Worm (Caenorhabditis elegans) whole organism, young adult: ENCODE measurements around the gene W03C9.6.

ENCODE experiments used
- B0019.2 ChIP-seq: fragments of 200-800 bp; sonication (Bioruptor generic); conservative IDR thresholded peaks from 2 replicates; pipeline ENCODE4 v1.3.6; 2022; ENCODE audit warnings: missing genetic modification reagents, missing genetic modification characterization, missing compliant biosample characterization
- B0336.3 ChIP-seq: fragments of 200-800 bp; sonication (Bioruptor generic); IDR thresholded peaks from 2 replicates; pipeline ENCODE4 v1.3.6; 2022; ENCODE audit warnings: missing genetic modification characterization, missing compliant biosample characterization
- C06A6.2 ChIP-seq: fragments of 200-800 bp; sonication (Bioruptor generic); conservative IDR thresholded peaks from 2 replicates; pipeline ENCODE4 v1.3.6; 2022; ENCODE audit warnings: missing genetic modification characterization, missing compliant biosample characterization
- D2030.7 ChIP-seq: fragments of 200-800 bp; sonication (Bioruptor generic); IDR thresholded peaks from 2 replicates; pipeline ENCODE4 v1.3.6; 2022; ENCODE audit warnings: missing genetic modification reagents, missing genetic modification characterization, missing compliant biosample characterization
- F22D6.2 ChIP-seq: sonication (generic microtip); optimal IDR thresholded peaks from 2 replicates; lab custom pipeline; 2016; ENCODE audit warnings: mild to moderate bottlenecking, missing genetic modification characterization, missing compliant biosample characterization
- F33H1.4 ChIP-seq: fragments of 200-800 bp; sonication (Bioruptor generic); IDR thresholded peaks from 2 replicates; pipeline ENCODE4 v1.3.6; 2022; ENCODE audit warnings: missing genetic modification reagents, missing genetic modification characterization, missing compliant biosample characterization
- F55B11.4 ChIP-seq: sonication (generic microtip); optimal IDR thresholded peaks from 2 replicates; lab custom pipeline; 2016; ENCODE audit warnings: missing compliant biosample characterization, missing genetic modification characterization, borderline replicate concordance; ENCODE audit not compliant: insufficient read depth
- K12H6.12 ChIP-seq: fragments of 200-800 bp; sonication (Bioruptor generic); optimal IDR thresholded peaks from 2 replicates; lab custom pipeline; 2018; ENCODE audit warnings: mild to moderate bottlenecking, missing genetic modification characterization, missing compliant biosample characterization
- T26A5.8 ChIP-seq: sonication (generic microtip); optimal IDR thresholded peaks from 2 replicates; lab custom pipeline; 2016; ENCODE audit warnings: missing genetic modification characterization, missing compliant biosample characterization
- Y53F4B.3 ChIP-seq: fragments of 200-800 bp; sonication (Bioruptor generic); IDR thresholded peaks from 2 replicates; pipeline ENCODE4 v1.3.6; 2022; ENCODE audit warnings: missing genetic modification reagents, missing genetic modification characterization, missing compliant biosample characterization
- Y53G8AR.9 ChIP-seq: fragments of 200-800 bp; sonication (Bioruptor generic); conservative IDR thresholded peaks from 2 replicates; pipeline ENCODE4 v1.3.6; 2022; ENCODE audit warnings: missing genetic modification reagents, missing genetic modification characterization, missing compliant biosample characterization
- Y95B8A.8 ChIP-seq: fragments of 200-800 bp; sonication (Bioruptor generic); IDR thresholded peaks from 2 replicates; pipeline ENCODE4 v1.3.6; 2022; ENCODE audit warnings: missing genetic modification reagents, missing genetic modification characterization, missing compliant biosample characterization
- attf-5 ChIP-seq: fragments of 200-800 bp; sonication (Bioruptor generic); optimal IDR thresholded peaks from 2 replicates; lab custom pipeline; 2018; ENCODE audit warnings: mild to moderate bottlenecking, missing genetic modification characterization, missing compliant biosample characterization
- cebp-1 ChIP-seq, 2 experiments: fragments of 200-800 bp in 1 of 2; sonication (Bioruptor generic) in 1 of 2; sonication (generic microtip) in 1 of 2; IDR thresholded peaks in 1 of 2; optimal IDR thresholded peaks in 1 of 2; 2 replicates each; pipeline versions ENCODE4 v1.3.6 to Lab custom; 2017 to 2022; ENCODE audit warnings: missing compliant biosample characterization in 2 of 2, missing genetic modification characterization in 2 of 2, mild to moderate bottlenecking in 1 of 2, missing genetic modification reagents in 1 of 2, moderate library complexity in 1 of 2
- cebp-2 ChIP-seq: fragments of 200-800 bp; sonication (Bioruptor generic); IDR thresholded peaks from 2 replicates; pipeline ENCODE4 v1.3.6; 2022; ENCODE audit warnings: missing genetic modification characterization, missing compliant biosample characterization
- ceh-27 ChIP-seq: fragments of 200-800 bp; sonication (Bioruptor generic); optimal IDR thresholded peaks from 2 replicates; lab custom pipeline; 2018; ENCODE audit warnings: mild to moderate bottlenecking, missing genetic modification characterization, moderate library complexity, missing compliant biosample characterization
- ceh-79 ChIP-seq: sonication (generic microtip); optimal IDR thresholded peaks from 2 replicates; lab custom pipeline; 2017; ENCODE audit warnings: mild to moderate bottlenecking, missing genetic modification characterization, missing compliant biosample characterization
- ceh-91 ChIP-seq: fragments of 200-800 bp; sonication (Bioruptor generic); IDR thresholded peaks from 2 replicates; pipeline ENCODE4 v1.3.6; 2022; ENCODE audit warnings: missing genetic modification reagents, missing genetic modification characterization, missing compliant biosample characterization
- die-1 ChIP-seq: sonication (generic microtip); optimal IDR thresholded peaks from 2 replicates; lab custom pipeline; 2016; ENCODE audit warnings: missing genotype, mild to moderate bottlenecking, missing genetic modification characterization, missing compliant biosample characterization
- dox-1 ChIP-seq: fragments of 200-800 bp; sonication (Bioruptor generic); IDR thresholded peaks from 2 replicates; pipeline ENCODE4 v1.3.6; 2022; ENCODE audit warnings: missing genetic modification reagents, missing genetic modification characterization, missing compliant biosample characterization
- dpff-1 ChIP-seq: sonication (generic microtip); optimal IDR thresholded peaks from 2 replicates; lab custom pipeline; 2017; ENCODE audit warnings: mild to moderate bottlenecking, missing genetic modification characterization, missing compliant biosample characterization
- efl-1 ChIP-seq: fragments of 150-350 bp; optimal IDR thresholded peaks from 2 replicates; lab custom pipeline; 2014; ENCODE audit warnings: missing biosample characterization, missing genetic modification reagents, missing genetic modification characterization
- egl-18 ChIP-seq: fragments of 200-800 bp; sonication (Bioruptor generic); IDR thresholded peaks from 2 replicates; pipeline ENCODE4 v1.3.6; 2022; ENCODE audit warnings: missing genetic modification reagents, missing genetic modification characterization, missing compliant biosample characterization
- gei-17 ChIP-seq: fragments of 200-800 bp; sonication (Bioruptor generic); optimal IDR thresholded peaks from 2 replicates; lab custom pipeline; 2018; ENCODE audit warnings: mild to moderate bottlenecking, missing genetic modification characterization, missing compliant biosample characterization
- hrde-1 ChIP-seq: sonication (generic microtip); optimal IDR thresholded peaks from 2 replicates; lab custom pipeline; 2016; ENCODE audit warnings: missing genetic modification characterization, mild to moderate bottlenecking, missing compliant biosample characterization, moderate library complexity, missing genotype, missing genetic modification reagents, borderline replicate concordance
- hsf-1 ChIP-seq: fragments of 200-800 bp; sonication (Bioruptor generic); IDR thresholded peaks from 2 replicates; pipeline ENCODE4 v1.3.6; 2022; ENCODE audit warnings: missing genetic modification reagents, missing genetic modification characterization, missing compliant biosample characterization
- lag-1 ChIP-seq: fragments of 200-800 bp; sonication (Bioruptor generic); IDR thresholded peaks from 2 replicates; pipeline ENCODE4 v1.3.6; 2022; ENCODE audit warnings: missing genetic modification reagents, missing genetic modification characterization, missing compliant biosample characterization
- lsl-1 ChIP-seq: fragments of 200-800 bp; sonication (Bioruptor generic); optimal IDR thresholded peaks from 2 replicates; lab custom pipeline; 2018; ENCODE audit warnings: mild to moderate bottlenecking, missing genetic modification characterization, moderate library complexity, missing compliant biosample characterization
- madf-10 ChIP-seq: sonication (generic microtip); optimal IDR thresholded peaks from 2 replicates; lab custom pipeline; 2016; ENCODE audit warnings: mild to moderate bottlenecking, missing genetic modification characterization, missing compliant biosample characterization
- madf-3 ChIP-seq: fragments of 200-800 bp; sonication (Bioruptor generic); IDR thresholded peaks from 2 replicates; pipeline ENCODE4 v1.3.6; 2022; ENCODE audit warnings: missing genetic modification reagents, missing genetic modification characterization, missing compliant biosample characterization
- madf-6 ChIP-seq: fragments of 200-800 bp; sonication (Bioruptor generic); IDR thresholded peaks from 2 replicates; pipeline ENCODE4 v1.3.6; 2022; ENCODE audit warnings: missing genetic modification reagents, missing genetic modification characterization, missing compliant biosample characterization
- madf-8 ChIP-seq: fragments of 200-800 bp; sonication (Bioruptor generic); conservative IDR thresholded peaks from 2 replicates; pipeline ENCODE4 v1.3.6; 2022; ENCODE audit warnings: missing genetic modification reagents, missing genetic modification characterization, missing compliant biosample characterization
- nfya-2 ChIP-seq: fragments of 200-800 bp; sonication (Bioruptor generic); IDR thresholded peaks from 2 replicates; pipeline ENCODE4 v1.3.6; 2022; ENCODE audit warnings: missing genetic modification reagents, missing genetic modification characterization, missing compliant biosample characterization
- nfyb-1 ChIP-seq: fragments of 200-800 bp; sonication (Bioruptor generic); IDR thresholded peaks from 2 replicates; pipeline ENCODE4 v1.3.6; 2022; ENCODE audit warnings: missing genetic modification reagents, missing genetic modification characterization, missing compliant biosample characterization
- nhr-27 ChIP-seq: fragments of 200-800 bp; sonication (Bioruptor generic); optimal IDR thresholded peaks from 2 replicates; lab custom pipeline; 2018; ENCODE audit warnings: mild to moderate bottlenecking, missing genetic modification characterization, moderate library complexity, missing compliant biosample characterization
- repo-1 ChIP-seq: sonication (generic microtip); optimal IDR thresholded peaks from 2 replicates; lab custom pipeline; 2017; ENCODE audit warnings: mild to moderate bottlenecking, missing genetic modification characterization, missing compliant biosample characterization
- snpc-4 ChIP-seq, 5 experiments: fragments of 150-350 bp in 1 of 5; sonication (generic microtip) in 4 of 5; optimal IDR thresholded peaks; 2 replicates each; lab custom pipeline; 2014 to 2018; ENCODE audit warnings: missing genetic modification characterization in 5 of 5, missing biosample characterization in 3 of 5, antibody characterized with exemption in 2 of 5, mild to moderate bottlenecking in 2 of 5, missing compliant biosample characterization in 2 of 5, missing genotype in 2 of 5, moderate library complexity in 2 of 5, missing genetic modification reagents in 1 of 5
- tbx-9 ChIP-seq: sonication (generic microtip); optimal IDR thresholded peaks from 2 replicates; lab custom pipeline; 2016; ENCODE audit warnings: borderline replicate concordance, missing genetic modification characterization, inconsistent platforms, missing compliant biosample characterization
- xnd-1 ChIP-seq: sonication (generic microtip); optimal IDR thresholded peaks from 2 replicates; lab custom pipeline; 2016; ENCODE audit warnings: missing genotype, missing genetic modification reagents, missing genetic modification characterization, missing compliant biosample characterization
- zfh-2 ChIP-seq: fragments of 200-800 bp; sonication (Bioruptor generic); conservative IDR thresholded peaks from 2 replicates; pipeline ENCODE4 v1.3.6; 2022; ENCODE audit warnings: missing genetic modification reagents, missing genetic modification characterization, missing compliant biosample characterization
- ztf-22 ChIP-seq: fragments of 200-800 bp; sonication (Bioruptor generic); optimal IDR thresholded peaks from 2 replicates; lab custom pipeline; 2018; ENCODE audit warnings: mild to moderate bottlenecking, missing genetic modification characterization, moderate library complexity, missing compliant biosample characterization
- ztf-25 ChIP-seq: fragments of 200-800 bp; sonication (Bioruptor generic); IDR thresholded peaks from 2 replicates; pipeline ENCODE4 v1.3.6; 2022; ENCODE audit warnings: missing genetic modification reagents, missing genetic modification characterization, missing compliant biosample characterization
- ztf-3 ChIP-seq: fragments of 200-800 bp; sonication (Bioruptor generic); optimal IDR thresholded peaks from 2 replicates; lab custom pipeline; 2018; ENCODE audit warnings: mild to moderate bottlenecking, missing genetic modification characterization, missing compliant biosample characterization

Gene W03C9.6

DNA sequence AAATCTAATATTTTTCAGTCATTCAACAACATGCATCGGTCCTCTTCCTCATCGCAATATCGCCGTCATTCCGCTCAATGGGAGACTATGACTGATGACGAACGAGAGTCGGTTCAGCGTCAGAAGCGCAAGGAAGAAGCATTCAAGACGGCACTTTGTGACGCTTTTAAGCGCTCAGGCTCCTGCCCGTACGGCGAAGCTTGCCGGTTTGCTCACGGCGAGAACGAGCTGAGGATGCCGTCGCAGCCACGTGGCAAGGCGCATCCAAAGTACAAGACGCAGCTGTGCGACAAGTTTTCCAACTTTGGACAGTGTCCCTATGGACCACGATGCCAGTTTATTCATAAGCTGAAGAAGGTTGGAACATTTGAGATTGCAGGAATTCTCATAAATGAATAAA, 14.7 kb downstream of the W03C9.6 start (continued):
- TF ChIP-seq Y53G8AR.9: no peak

DNA sequence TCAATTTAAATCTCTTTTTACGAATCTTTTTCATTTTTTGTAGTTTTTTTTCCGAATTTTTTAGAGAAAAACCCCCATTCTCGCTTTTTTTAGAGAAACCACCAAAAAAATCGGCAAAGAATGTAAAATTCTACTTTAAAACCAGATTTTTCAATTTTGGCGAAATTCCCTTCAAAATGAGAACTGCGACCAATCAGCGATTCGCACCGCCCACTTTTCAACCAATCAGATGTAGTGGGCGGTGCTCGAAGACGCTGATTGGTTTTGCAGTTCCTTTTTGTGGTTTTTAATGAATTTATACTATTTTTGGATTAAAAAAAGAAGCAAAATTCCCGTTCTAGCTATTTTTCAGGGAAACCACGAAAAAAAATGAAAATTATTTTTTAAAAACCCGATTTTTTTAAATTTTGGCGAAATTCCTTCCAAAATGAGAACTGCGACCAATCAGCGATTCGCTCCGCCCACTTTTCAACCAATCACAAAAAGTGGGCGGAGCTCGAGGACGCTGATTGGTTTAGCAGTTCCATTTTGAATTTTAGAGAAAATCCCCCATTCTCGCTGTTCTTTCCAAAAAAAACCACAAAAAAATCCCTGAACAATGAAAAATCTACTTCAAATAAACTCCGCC, 16.8 kb downstream of the W03C9.6 start:
- TF ChIP-seq lag-1 (no peak), nfyb-1 (peak; percentile 11; the same call in 1 of the 2 replicates), nhr-27 (no peak), egl-18 (GFP tag; lab: Robert Waterston, UW) (no peak)

DNA sequence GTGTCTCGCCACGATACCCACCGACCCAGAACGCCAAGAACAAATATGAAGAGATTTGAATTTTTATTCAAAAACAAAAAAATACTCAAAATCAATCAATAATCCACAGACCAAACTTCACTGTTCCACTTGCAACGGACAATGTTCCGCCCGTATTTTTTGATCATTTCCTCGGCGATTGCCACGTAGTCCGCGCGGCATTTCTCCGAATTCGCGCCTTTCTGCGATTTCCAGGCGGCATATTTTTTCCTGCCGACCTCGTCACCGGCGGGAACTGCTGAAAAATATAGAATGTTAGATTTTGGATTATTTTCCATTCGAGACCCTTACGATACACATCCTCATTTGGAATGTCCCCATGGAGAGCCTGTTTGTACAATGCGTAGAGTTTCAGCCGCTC, 18.0 kb downstream of the W03C9.6 start:
- TF ChIP-seq K12H6.12 (tag; lab: Kevin White, UChicago) (no peak), snpc-4 (GFP tag; optimal IDR thresholded peaks at IDR 0.05; lab: Kevin White, UChicago) (no peak), snpc-4 (tag; optimal IDR thresholded peaks at IDR 0.05; lab: Kevin White, UChicago) (no peak), cebp-1 (GFP tag; IDR thresholded peaks at IDR 0.05; lab: Robert Waterston, UW) (no peak), cebp-1 (tag; optimal IDR thresholded peaks at IDR 0.05; lab: Kevin White, UChicago) (peak; percentile 16), T26A5.8 (tag; lab: Kevin White, UChicago) (peak; percentile 18), tbx-9 (no peak), madf-10 (tag; lab: Kevin White, UChicago) (no peak), hrde-1 (tag; lab: Kevin White, UChicago) (peak; percentile 81), B0336.3 (GFP tag; lab: Robert Waterston, UW) (peak; percentile 63), ztf-22 (GFP tag; lab: Kevin White, UChicago) (no peak), zfh-2 (GFP tag; lab: Robert Waterston, UW) (no peak), die-1 (tag; lab: Kevin White, UChicago) (peak; percentile 41), F22D6.2 (no peak), xnd-1 (tag; lab: Kevin White, UChicago) (peak; percentile 36), hsf-1 (GFP tag; lab: Robert Waterston, UW) (peak; percentile 44; the same call in 1 of the 2 replicates), nfya-2 (GFP tag; lab: Robert Waterston, UW) (no peak), ztf-3 (GFP tag; lab: Kevin White, UChicago) (no peak), ceh-91 (GFP tag; lab: Robert Waterston, UW) (peak; percentile 26; the same call in 1 of the 2 replicates), D2030.7 (GFP tag; lab: Robert Waterston, UW) (no peak), F33H1.4 (peak; percentile 41; the same call in 1 of the 2 replicates), repo-1 (tag; lab: Kevin White, UChicago) (no peak), Y53F4B.3 (GFP tag; lab: Robert Waterston, UW) (no peak), dox-1 (peak; percentile 43; the same call in 1 of the 2 replicates), ztf-25 (0 out of 2 replicates have a peak, but pooled peaks have one; percentile 55), cebp-2 (GFP tag; lab: Robert Waterston, UW) (no peak), lsl-1 (GFP tag; lab: Kevin White, UChicago) (peak; percentile 50), gei-17 (GFP tag; lab: Kevin White, UChicago) (no peak), B0019.2 (GFP tag; lab: Robert Waterston, UW) (no peak), madf-3 (GFP tag; lab: Robert Waterston, UW) (0 out of 2 replicates have a peak, but pooled peaks have one; percentile 8), nfyb-1 (no peak; the same call in 1 of the 2 replicates), ceh-79 (tag; lab: Kevin White, UChicago) (no peak), ceh-27 (GFP tag; lab: Kevin White, UChicago) (no peak), C06A6.2 (no peak), dpff-1 (no peak), madf-8 (peak; percentile 60), attf-5 (no peak), F55B11.4 (tag; lab: Kevin White, UChicago) (no peak), efl-1 (peak; percentile 68), madf-6 (peak; percentile 80), Y95B8A.8 (GFP tag; lab: Robert Waterston, UW) (0 out of 2 replicates have a peak, but pooled peaks have one; percentile 82)
